Fruit fly (Drosophila melanogaster) whole organism, embryonic: ENCODE results near the gene Zdhhc8.

Experiments used
- Atf3 ChIP-seq: fragments of 200-800 bp; sonication (Bioruptor generic); optimal IDR thresholded peaks from 3 replicates; lab custom pipeline; 2016; ENCODE audit warnings: missing biosample characterization, missing genetic modification characterization
- CG11398 ChIP-seq: fragments of 200-800 bp; sonication (Bioruptor generic); optimal IDR thresholded peaks from 2 replicates; lab custom pipeline; 2016; ENCODE audit warnings: missing biosample characterization, missing genetic modification characterization
- CG13624 ChIP-seq: fragments of 200-800 bp; sonication (Bioruptor generic); optimal IDR thresholded peaks from 2 replicates; lab custom pipeline; 2016; ENCODE audit warnings: missing biosample characterization, missing genetic modification characterization
- CG15479 ChIP-seq: fragments of 200-800 bp; sonication (Bioruptor generic); optimal IDR thresholded peaks from 3 replicates; lab custom pipeline; 2019; ENCODE audit warnings: missing biosample characterization, mild to moderate bottlenecking, missing genetic modification characterization, moderate library complexity
- CG18011 ChIP-seq: fragments of 200-800 bp; sonication (Bioruptor generic); optimal IDR thresholded peaks from 2 replicates; lab custom pipeline; 2017; ENCODE audit warnings: missing biosample characterization, missing genetic modification characterization, mild to moderate bottlenecking, moderate library complexity, missing genotype
- CG2875 ChIP-seq: fragments of 200-800 bp; sonication (Bioruptor generic); optimal IDR thresholded peaks from 2 replicates; lab custom pipeline; 2017; ENCODE audit warnings: missing biosample characterization, mild to moderate bottlenecking, missing genetic modification characterization, missing genetic modification reagents
- CG31441 ChIP-seq: fragments of 200-800 bp; sonication (Bioruptor generic); IDR thresholded peaks from 2 replicates; pipeline ENCODE4 v1.3.6; 2022; ENCODE audit warnings: missing biosample characterization, missing genetic modification characterization
- CG3407 ChIP-seq: fragments of 200-800 bp; sonication (Bioruptor generic); optimal IDR thresholded peaks from 2 replicates; lab custom pipeline; 2018; ENCODE audit warnings: missing biosample characterization, mild to moderate bottlenecking, missing genetic modification characterization
- CG34224 ChIP-seq: fragments of 200-800 bp; sonication (Bioruptor generic); IDR thresholded peaks from 3 replicates; pipeline ENCODE4 v1.3.6; 2022; ENCODE audit warnings: missing biosample characterization, missing genetic modification characterization; ENCODE audit not compliant: partially characterized antibody
- CG6175 ChIP-seq: fragments of 200-800 bp; sonication (Bioruptor generic); IDR thresholded peaks from 3 replicates; pipeline ENCODE4 v1.3.6; 2022; ENCODE audit warnings: missing biosample characterization, missing genetic modification characterization
- CG6813 ChIP-seq: fragments of 200-800 bp; sonication (Bioruptor generic); optimal IDR thresholded peaks from 2 replicates; lab custom pipeline; 2017; ENCODE audit warnings: missing biosample characterization, missing genetic modification characterization, mild to moderate bottlenecking, moderate library complexity, missing genetic modification reagents
- CG7839 ChIP-seq: fragments of 200-800 bp; sonication (Bioruptor generic); optimal IDR thresholded peaks from 3 replicates; lab custom pipeline; 2018; ENCODE audit warnings: missing biosample characterization, mild to moderate bottlenecking, missing genetic modification characterization, moderate library complexity
- CG9727 ChIP-seq: fragments of 200-800 bp; sonication (Bioruptor generic); optimal IDR thresholded peaks from 3 replicates; lab custom pipeline; 2017; ENCODE audit warnings: missing biosample characterization, mild to moderate bottlenecking, missing genetic modification characterization
- CG9797 ChIP-seq: fragments of 200-800 bp; sonication (Bioruptor generic); optimal IDR thresholded peaks from 3 replicates; lab custom pipeline; 2018; ENCODE audit warnings: missing biosample characterization, mild to moderate bottlenecking, missing genetic modification characterization
- Camta ChIP-seq: fragments of 200-800 bp; sonication (Bioruptor generic); optimal IDR thresholded peaks from 2 replicates; lab custom pipeline; 2016; ENCODE audit warnings: missing biosample characterization, missing genetic modification characterization
- Dek ChIP-seq: fragments of 200-800 bp; sonication (Bioruptor generic); optimal IDR thresholded peaks from 3 replicates; lab custom pipeline; 2019; ENCODE audit warnings: missing biosample characterization, mild to moderate bottlenecking, missing genetic modification characterization, moderate library complexity
- ERR ChIP-seq: fragments of 200-800 bp; sonication (Bioruptor generic); optimal IDR thresholded peaks from 2 replicates; lab custom pipeline; 2016; ENCODE audit warnings: missing biosample characterization, missing genetic modification characterization
- H2.0 ChIP-seq: fragments of 200-800 bp; sonication (Bioruptor generic); IDR thresholded peaks from 2 replicates; pipeline ENCODE4 v1.3.6; 2022; ENCODE audit warnings: missing biosample characterization, missing genetic modification characterization
- Hand ChIP-seq: fragments of 200-800 bp; sonication (Bioruptor generic); optimal IDR thresholded peaks from 2 replicates; lab custom pipeline; 2017; ENCODE audit warnings: mild to moderate bottlenecking, missing biosample characterization, missing genetic modification reagents, missing genetic modification characterization
- HmgD ChIP-seq: fragments of 200-800 bp; sonication (Bioruptor generic); optimal IDR thresholded peaks from 3 replicates; lab custom pipeline; 2016; ENCODE audit warnings: missing biosample characterization, missing genetic modification characterization
- Hr51 ChIP-seq, 2 experiments: fragments of 200-800 bp; sonication (Bioruptor generic); optimal IDR thresholded peaks; 2 replicates in 1 of 2; 3 replicates in 1 of 2; lab custom pipeline; 2016 to 2018; ENCODE audit warnings: missing biosample characterization in 2 of 2, missing genetic modification characterization in 2 of 2, mild to moderate bottlenecking in 1 of 2, moderate library complexity in 1 of 2
- Kr ChIP-seq: fragments of 200-800 bp; sonication (Bioruptor generic); optimal IDR thresholded peaks from 2 replicates; lab custom pipeline; 2017; ENCODE audit warnings: missing biosample characterization, mild to moderate bottlenecking, missing genetic modification characterization
- Nf-YB ChIP-seq: fragments of 200-800 bp; sonication (Bioruptor generic); optimal IDR thresholded peaks from 3 replicates; lab custom pipeline; 2019; ENCODE audit warnings: missing biosample characterization, mild to moderate bottlenecking, missing genetic modification characterization, moderate library complexity
- Optix ChIP-seq: fragments of 200-800 bp; sonication (Bioruptor generic); IDR thresholded peaks from 3 replicates; pipeline ENCODE4 v1.3.6; 2022; ENCODE audit warnings: missing biosample characterization, missing genetic modification characterization
- Scr ChIP-seq: fragments of 200-800 bp; sonication (Bioruptor generic); IDR thresholded peaks from 2 replicates; pipeline ENCODE4 v1.3.6; 2022; ENCODE audit warnings: missing biosample characterization, missing genetic modification characterization; ENCODE audit not compliant: partially characterized antibody
- Sry-δ ChIP-seq: fragments of 200-800 bp; sonication (Bioruptor generic); optimal IDR thresholded peaks from 2 replicates; lab custom pipeline; 2016; ENCODE audit warnings: missing biosample characterization, missing genetic modification characterization
- Ssrp ChIP-seq: fragments of 200-800 bp; sonication (Bioruptor generic); optimal IDR thresholded peaks from 2 replicates; lab custom pipeline; 2018; ENCODE audit warnings: missing biosample characterization, mild to moderate bottlenecking, missing genetic modification characterization, moderate library complexity
- Stat92E ChIP-seq, 3 experiments: fragments of >200 bp in 2 of 3; fragments of 200-800 bp in 1 of 3; sonication (Bioruptor generic) in 1 of 3; optimal IDR thresholded peaks; 2 replicates each; lab custom pipeline; 2017 to 2019; ENCODE audit warnings: missing biosample characterization in 3 of 3, missing genetic modification characterization in 3 of 3, mild to moderate bottlenecking in 1 of 3, moderate library complexity in 1 of 3
- cg ChIP-seq: fragments of 200-800 bp; sonication (Bioruptor generic); optimal IDR thresholded peaks from 3 replicates; lab custom pipeline; 2019; ENCODE audit warnings: missing biosample characterization, mild to moderate bottlenecking, missing genetic modification characterization, moderate library complexity
- croc ChIP-seq: fragments of 200-800 bp; sonication (Bioruptor generic); conservative IDR thresholded peaks from 3 replicates; pipeline ENCODE4 v1.3.6; 2022; ENCODE audit warnings: missing biosample characterization, missing genetic modification characterization
- crol ChIP-seq: fragments of 200-800 bp; sonication (Bioruptor generic); IDR thresholded peaks from 2 replicates; pipeline ENCODE4 v1.3.6; 2022; ENCODE audit warnings: missing biosample characterization, missing genetic modification characterization
- danr ChIP-seq: fragments of 200-800 bp; sonication (Bioruptor generic); IDR thresholded peaks from 2 replicates; pipeline ENCODE4 v1.3.6; 2022; ENCODE audit warnings: missing biosample characterization, missing genetic modification characterization
- dpn ChIP-seq, 2 experiments: fragments of 200-800 bp; sonication (Bioruptor generic); optimal IDR thresholded peaks; 3 replicates each; lab custom pipeline; 2016; ENCODE audit warnings: missing biosample characterization in 2 of 2, missing genetic modification characterization in 2 of 2
- en ChIP-seq: fragments of 200-800 bp; sonication (Bioruptor generic); optimal IDR thresholded peaks from 2 replicates; lab custom pipeline; 2016; ENCODE audit warnings: missing biosample characterization, missing genetic modification characterization
- eyg ChIP-seq: fragments of 200-800 bp; sonication (Bioruptor generic); optimal IDR thresholded peaks from 3 replicates; lab custom pipeline; 2016; ENCODE audit warnings: missing biosample characterization, missing genetic modification characterization
- gfzf ChIP-seq: fragments of 200-800 bp; sonication (Bioruptor generic); optimal IDR thresholded peaks from 2 replicates; lab custom pipeline; 2016; ENCODE audit warnings: missing biosample characterization, mild to moderate bottlenecking, missing genetic modification characterization, moderate library complexity
- grau ChIP-seq: fragments of 200-800 bp; optimal IDR thresholded peaks from 3 replicates; lab custom pipeline; 2019; ENCODE audit warnings: missing biosample characterization, mild to moderate bottlenecking, missing genetic modification characterization, moderate library complexity
- grn ChIP-seq: fragments of 200-800 bp; sonication (Bioruptor generic); optimal IDR thresholded peaks from 3 replicates; lab custom pipeline; 2017; ENCODE audit warnings: missing biosample characterization, missing genetic modification characterization
- hb ChIP-seq: fragments of 200-800 bp; sonication (Bioruptor generic); IDR thresholded peaks from 3 replicates; pipeline ENCODE4 v1.3.6; 2022; ENCODE audit warnings: missing biosample characterization, missing genetic modification characterization; ENCODE audit not compliant: partially characterized antibody
- her ChIP-seq: fragments of 200-800 bp; sonication (Bioruptor generic); optimal IDR thresholded peaks from 2 replicates; lab custom pipeline; 2016; ENCODE audit warnings: missing biosample characterization, missing genetic modification characterization
- mld ChIP-seq: fragments of 200-800 bp; sonication (Bioruptor generic); IDR thresholded peaks from 3 replicates; pipeline ENCODE4 v1.3.6; 2022; ENCODE audit warnings: missing biosample characterization, missing genetic modification characterization; ENCODE audit not compliant: partially characterized antibody
- nmo ChIP-seq: fragments of 200-800 bp; sonication (Bioruptor generic); optimal IDR thresholded peaks from 2 replicates; lab custom pipeline; 2018; ENCODE audit warnings: missing biosample characterization, mild to moderate bottlenecking, missing genetic modification characterization, moderate library complexity
- p53 ChIP-seq: fragments of 200-800 bp; sonication (Bioruptor generic); optimal IDR thresholded peaks from 2 replicates; lab custom pipeline; 2016; ENCODE audit warnings: missing biosample characterization, missing genetic modification characterization
- pb ChIP-seq: fragments of 200-800 bp; sonication (Bioruptor generic); optimal IDR thresholded peaks from 3 replicates; lab custom pipeline; 2016; ENCODE audit warnings: missing biosample characterization, missing genetic modification characterization
- shn ChIP-seq: fragments of 200-800 bp; sonication (Bioruptor generic); optimal IDR thresholded peaks from 3 replicates; lab custom pipeline; 2016; ENCODE audit warnings: missing biosample characterization, missing genetic modification characterization
- slou ChIP-seq: fragments of 200-800 bp; sonication (Bioruptor generic); optimal IDR thresholded peaks from 3 replicates; lab custom pipeline; 2016; ENCODE audit warnings: missing biosample characterization, missing genetic modification characterization
- tgo ChIP-seq: fragments of 200-800 bp; sonication (Bioruptor generic); IDR thresholded peaks from 3 replicates; pipeline ENCODE4 v1.3.6; 2022; ENCODE audit warnings: missing biosample characterization, missing genetic modification characterization
- wor ChIP-seq: fragments of 200-800 bp; sonication (Bioruptor generic); IDR thresholded peaks from 2 replicates; pipeline ENCODE4 v1.3.6; 2022; ENCODE audit warnings: missing biosample characterization, missing genetic modification characterization
- z ChIP-seq: fragments of 200-800 bp; sonication (Bioruptor generic); IDR thresholded peaks from 3 replicates; pipeline ENCODE4 v1.3.6; 2022; ENCODE audit warnings: missing biosample characterization, missing genetic modification characterization

The Zdhhc8 gene

DNA sequence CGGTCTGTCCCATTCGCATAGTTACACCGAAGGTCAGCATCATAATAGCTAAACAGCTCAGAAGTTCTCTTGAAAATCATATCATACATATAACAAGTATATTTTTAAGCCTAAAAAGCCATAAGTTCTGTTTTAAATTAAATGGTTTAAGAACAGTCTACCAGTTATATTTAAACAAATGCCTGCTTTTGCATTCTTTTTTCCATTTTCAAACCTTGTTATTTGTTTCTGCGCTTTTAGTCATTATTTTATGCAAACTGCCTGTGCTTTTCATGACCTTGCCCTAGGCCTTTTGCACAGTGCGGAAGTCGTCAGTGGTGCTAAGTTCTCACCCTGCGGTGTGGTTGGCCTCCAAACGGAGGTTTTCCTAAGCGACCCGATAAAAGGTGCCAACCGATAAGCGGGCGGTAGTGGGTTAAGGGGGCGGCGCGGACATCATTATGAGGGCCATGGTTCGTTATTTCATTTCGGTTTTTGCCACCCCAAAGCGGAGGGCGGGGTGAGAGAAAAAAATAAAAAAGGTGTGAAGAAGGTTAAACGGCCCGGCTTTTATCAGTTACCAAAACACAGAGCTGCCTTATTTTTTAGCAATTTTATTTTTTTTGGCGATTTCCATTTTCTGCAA is 11.4 kb downstream of the Zdhhc8 start (continued):
- TF ChIP-seq Camta (GFP tag; lab: Kevin White, UChicago) (peak; percentile 21), CG31441 (GFP tag; lab: Robert Waterston, UW) (peak; percentile 37; the same call in 1 of the 2 replicates), grau (peak; percentile 75), Hr51 (GFP tag; optimal IDR thresholded peaks at IDR 0.05; lab: Kevin White, UChicago) (peak; percentile 16 to 69), H2.0 (GFP tag; lab: Robert Waterston, UW) (no peak), Dek (tag; lab: Kevin White, UChicago) (peak; percentile 43), Ssrp (tag; lab: Kevin White, UChicago) (peak; percentile 12), CG11398 (GFP tag; lab: Kevin White, UChicago) (no peak), grn (no peak), en (GFP tag; lab: Kevin White, UChicago) (peak; percentile 4), tgo (peak; percentile 21; the same call in 1 of the 3 replicates), CG9797 (GFP tag; lab: Kevin White, UChicago) (no peak), z (GFP tag; lab: Robert Waterston, UW) (no peak), dpn (GFP tag; optimal IDR thresholded peaks at IDR 0.05; lab: Kevin White, UChicago) (peak; percentile 34 to 52), crol (GFP tag; lab: Robert Waterston, UW) (peak; percentile 47; the same call in 1 of the 2 replicates), pb (GFP tag; lab: Kevin White, UChicago) (no peak), cg (no peak), nmo (peak; percentile 53), p53 (GFP tag; lab: Kevin White, UChicago) (no peak), CG7839 (tag; lab: Kevin White, UChicago) (peak; percentile 79), Sry-δ (GFP tag; lab: Kevin White, UChicago) (no peak), mld (no peak), Scr (no peak), Nf-YB (GFP tag; lab: Kevin White, UChicago) (peak; percentile 19), Kr (GFP tag; lab: Kevin White, UChicago) (no peak), CG34224 (GFP tag; lab: Robert Waterston, UW) (no peak), Atf3 (no peak), CG9727 (peak; percentile 61), CG6175 (GFP tag; lab: Robert Waterston, UW) (no peak), CG2875 (GFP tag; lab: Kevin White, UChicago) (no peak), croc (no peak), CG18011 (GFP tag; lab: Kevin White, UChicago) (no peak), hb (GFP tag; lab: Robert Waterston, UW) (no peak), CG6813 (GFP tag; lab: Kevin White, UChicago) (peak; percentile 31), CG15479 (GFP tag; lab: Kevin White, UChicago) (no peak), Hand (GFP tag; lab: Kevin White, UChicago) (peak; percentile 60), slou (GFP tag; lab: Kevin White, UChicago) (no peak), shn (peak; percentile 13), Optix (GFP tag; lab: Robert Waterston, UW) (no peak), CG3407 (no peak), ERR (GFP tag; lab: Kevin White, UChicago) (peak; percentile 28), her (GFP tag; lab: Kevin White, UChicago) (no peak), wor (0 out of 2 replicates have a peak, but pooled peaks have one; percentile 24), CG13624 (peak; percentile 19), danr (no peak), eyg (GFP tag; lab: Kevin White, UChicago) (peak; percentile 33), Stat92E (GFP tag; optimal IDR thresholded peaks at IDR 0.05; lab: Kevin White, UChicago) (no peak), HmgD (GFP tag; lab: Kevin White, UChicago) (no peak), gfzf (GFP tag; lab: Kevin White, UChicago) (no peak)
